Fruit fly (Drosophila melanogaster): ENCODE results near the gene disp.
A peak's percentile ranks its signal among the peaks of the same experiment; 100 is the strongest.

disp gene

dm6 chr3R:5862032-5862641, 6.0 kb upstream of the disp start, which contains the start of gene CG2017 (continued):
- TF ChIP-seq Dp (GFP tag; optimal IDR thresholded peaks at IDR 0.05) = peak; percentile 82
- TF ChIP-seq CG13296 (GFP tag; optimal IDR thresholded peaks at IDR 0.05) = no peak
- no peak for TF ChIP-seq CG18262 (tag; optimal IDR thresholded peaks at IDR 0.05)
- TF ChIP-seq CG11247 (GFP tag; IDR thresholded peaks at IDR 0.05) = no peak
- no peak for TF ChIP-seq CG8359 (GFP tag; optimal IDR thresholded peaks at IDR 0.05; ENCODE audit: borderline replicate concordance)
- TF ChIP-seq CG42726 (GFP tag; IDR thresholded peaks at IDR 0.05; ENCODE audit: partially characterized antibody) = 0 out of 2 replicates have a peak, but pooled peaks have one; percentile 45
- no peak for TF ChIP-seq Lim3 (GFP tag; IDR thresholded peaks at IDR 0.05)
- TF ChIP-seq Chrac-16 (GFP tag; optimal IDR thresholded peaks at IDR 0.05) = peak; percentile 41
- TF ChIP-seq Camta (GFP tag; optimal IDR thresholded peaks at IDR 0.05) = peak; percentile 19
- TF ChIP-seq CG12391 (tag; optimal IDR thresholded peaks at IDR 0.05) = peak; percentile 24
- no peak for TF ChIP-seq al (GFP tag; IDR thresholded peaks at IDR 0.05)
- TF ChIP-seq CG10267 (tag; optimal IDR thresholded peaks at IDR 0.05) = peak; percentile 98
- peak; percentile 81 for TF ChIP-seq vvl (GFP tag; IDR thresholded peaks at IDR 0.05)
- peak; percentile 35 for TF ChIP-seq nerfin-1 (tag; optimal IDR thresholded peaks at IDR 0.05)
- TF ChIP-seq CG10959 (GFP tag; IDR thresholded peaks at IDR 0.05) = no peak
- peak; percentile 84 for TF ChIP-seq phol (tag; optimal IDR thresholded peaks at IDR 0.05)
- no peak for TF ChIP-seq D (optimal IDR thresholded peaks at IDR 0.05)
- no peak for TF ChIP-seq D (GFP tag; optimal IDR thresholded peaks at IDR 0.05)
- no peak for TF ChIP-seq CG15011 (GFP tag; optimal IDR thresholded peaks at IDR 0.05)
- TF ChIP-seq HLH3B (GFP tag; IDR thresholded peaks at IDR 0.05) = no peak
- no peak for TF ChIP-seq Dfd (GFP tag; optimal IDR thresholded peaks at IDR 0.05)
- TF ChIP-seq tna (GFP tag; IDR thresholded peaks at IDR 0.05; ENCODE audit: partially characterized antibody) = no peak
- peak; percentile 25 for TF ChIP-seq CG34376 (GFP tag; optimal IDR thresholded peaks at IDR 0.05)
- peak; percentile 29 for TF ChIP-seq CG1233 (GFP tag; optimal IDR thresholded peaks at IDR 0.05)
- TF ChIP-seq CG17186 (GFP tag; optimal IDR thresholded peaks at IDR 0.05) = peak; percentile 89
- TF ChIP-seq CG10274 (GFP tag; optimal IDR thresholded peaks at IDR 0.05) = no peak
- peak; percentile 28 for TF ChIP-seq CG3163 (GFP tag; optimal IDR thresholded peaks at IDR 0.05)
- peak; percentile 44 for TF ChIP-seq CG7928 (GFP tag; optimal IDR thresholded peaks at IDR 0.05)
- no peak for TF ChIP-seq Deaf1 (tag; optimal IDR thresholded peaks at IDR 0.05)
- TF ChIP-seq CG9876 (GFP tag; optimal IDR thresholded peaks at IDR 0.05) = no peak
- TF ChIP-seq az2 (GFP tag; optimal IDR thresholded peaks at IDR 0.05) = peak; percentile 13
- TF ChIP-seq CG17328 (GFP tag; IDR thresholded peaks at IDR 0.05) = no peak
- TF ChIP-seq CG16815 (GFP tag; optimal IDR thresholded peaks at IDR 0.05) = no peak
- TF ChIP-seq CG17612 (GFP tag; IDR thresholded peaks at IDR 0.05) = no peak
- peak; percentile 32 for TF ChIP-seq Meics (GFP tag; optimal IDR thresholded peaks at IDR 0.05)
- TF ChIP-seq fu2 (GFP tag; optimal IDR thresholded peaks at IDR 0.05) = peak; percentile 24
- peak; percentile 65; the same call in 1 of the 2 replicates for TF ChIP-seq NFAT (GFP tag; IDR thresholded peaks at IDR 0.05)
- peak; percentile 43 for TF ChIP-seq CG10209 (GFP tag; optimal IDR thresholded peaks at IDR 0.05)
- no peak for TF ChIP-seq CG6683 (GFP tag; optimal IDR thresholded peaks at IDR 0.05)
- TF ChIP-seq CG32772 (GFP tag; IDR thresholded peaks at IDR 0.05) = no peak
- TF ChIP-seq zf30C (GFP tag; optimal IDR thresholded peaks at IDR 0.05) = no peak
- TF ChIP-seq CG4424 (GFP tag; optimal IDR thresholded peaks at IDR 0.05) = peak; percentile 38
- TF ChIP-seq tap (tag; optimal IDR thresholded peaks at IDR 0.05) = no peak
- TF ChIP-seq Neu2 (GFP tag; optimal IDR thresholded peaks at IDR 0.05; ENCODE audit: borderline replicate concordance) = no peak
- TF ChIP-seq Ssrp (tag; optimal IDR thresholded peaks at IDR 0.05) = no peak
- TF ChIP-seq CG15514 (GFP tag; optimal IDR thresholded peaks at IDR 0.05) = peak; percentile 89
- no peak for TF ChIP-seq Asciz (GFP tag; optimal IDR thresholded peaks at IDR 0.05)
- TF ChIP-seq Mrtf (GFP tag; IDR thresholded peaks at IDR 0.05) = no peak
- no peak for TF ChIP-seq CG7357 (GFP tag; IDR thresholded peaks at IDR 0.05)
- TF ChIP-seq HHEX (GFP tag; optimal IDR thresholded peaks at IDR 0.05) = peak; percentile 55

Data from whole organism, embryonic.